Fruit fly (Drosophila melanogaster): ENCODE measurements around the gene CG7290.
A peak's percentile ranks its signal among the peaks of the same experiment; 100 is the strongest.

dm6 chr3L:20241987-20242982 is 36.4 kb upstream of the CG7290 start:
- TF ChIP-seq psq (GFP tag; optimal IDR thresholded peaks at IDR 0.05) (peak; percentile 48), Jra (GFP tag; optimal IDR thresholded peaks at IDR 0.05) (no peak), dmrt93B (GFP tag; optimal IDR thresholded peaks at IDR 0.05) (peak; percentile 45), woc (GFP tag; optimal IDR thresholded peaks at IDR 0.05) (peak; percentile 30), dl (GFP tag; optimal IDR thresholded peaks at IDR 0.05; ENCODE audit: insufficient read depth in 1 of 2, partially characterized antibody in 2 of 2) (no peak), sv (GFP tag; optimal IDR thresholded peaks at IDR 0.05) (peak; percentile 33), CG32264 (GFP tag; optimal IDR thresholded peaks at IDR 0.05) (no peak), Vsx2 (GFP tag; optimal IDR thresholded peaks at IDR 0.05; ENCODE audit: partially characterized antibody) (no peak), Dfd (GFP tag; optimal IDR thresholded peaks at IDR 0.05) (no peak), Mio (GFP tag; optimal IDR thresholded peaks at IDR 0.05) (no peak), dsf (GFP tag; optimal IDR thresholded peaks at IDR 0.05; ENCODE audit: borderline replicate concordance) (peak; percentile 49), brk (GFP tag; optimal IDR thresholded peaks at IDR 0.05) (peak; percentile 67)
